Fruit fly (Drosophila melanogaster): Measurements from ENCODE around the gene CG42846.

dm6 chr3L:184251-184650 is 47.2 kb downstream of the CG42846 start, which contains the start of the genes CG34140, Mkp and Mtch:
- no peak for TF ChIP-seq CG8478 (optimal IDR thresholded peaks at IDR 0.05)
- no peak for TF ChIP-seq Dll (optimal IDR thresholded peaks at IDR 0.05)
- TF ChIP-seq pan (optimal IDR thresholded peaks at IDR 0.05), result no peak
- no peak for TF ChIP-seq psq (optimal IDR thresholded peaks at IDR 0.05)
- no peak for TF ChIP-seq usp (GFP tag; optimal IDR thresholded peaks at IDR 0.05)

Measured in whole organism.